Worm (Caenorhabditis elegans) whole organism, L2 larva: ENCODE measurements around the gene Y7A5A.7.

ENCODE experiments used
- C34F6.9 ChIP-seq: fragments of 150-350 bp; optimal IDR thresholded peaks from 2 replicates; lab custom pipeline; 2014; ENCODE audit warnings: missing biosample characterization, missing genetic modification characterization
- F13H6.1 ChIP-seq: sonication (generic microtip); optimal IDR thresholded peaks from 2 replicates; lab custom pipeline; 2016; ENCODE audit warnings: missing genetic modification characterization, missing compliant biosample characterization
- R02D3.7 ChIP-seq: fragments of 150-350 bp; optimal IDR thresholded peaks from 2 replicates; lab custom pipeline; 2014; ENCODE audit warnings: missing biosample characterization, missing genetic modification characterization
- ZK546.5 ChIP-seq: sonication (generic microtip); optimal IDR thresholded peaks from 2 replicates; lab custom pipeline; 2017; ENCODE audit warnings: missing biosample characterization, missing genetic modification characterization
- alr-1 ChIP-seq: fragments of 150-350 bp; optimal IDR thresholded peaks from 2 replicates; lab custom pipeline; 2014; ENCODE audit warnings: missing biosample characterization, missing genetic modification characterization
- aly-2 ChIP-seq: fragments of 150-350 bp; optimal IDR thresholded peaks from 2 replicates; lab custom pipeline; 2014; ENCODE audit warnings: missing biosample characterization, missing genetic modification characterization
- ama-1 ChIP-seq: fragments of 150-350 bp; optimal IDR thresholded peaks from 2 replicates; lab custom pipeline; 2018; ENCODE audit warnings: inconsistent platforms
- blmp-1 ChIP-seq: sonication (generic microtip); optimal IDR thresholded peaks from 2 replicates; lab custom pipeline; 2017; ENCODE audit warnings: missing genetic modification characterization, mild to moderate bottlenecking, missing compliant biosample characterization, antibody characterized with exemption, moderate library complexity; ENCODE audit not compliant: insufficient read depth
- ceh-82 ChIP-seq: fragments of 150-350 bp; optimal IDR thresholded peaks from 2 replicates; lab custom pipeline; 2014; ENCODE audit warnings: missing biosample characterization, missing genetic modification characterization
- crh-2 ChIP-seq: sonication (generic microtip); optimal IDR thresholded peaks from 2 replicates; lab custom pipeline; 2017; ENCODE audit warnings: missing biosample characterization, missing genetic modification characterization
- dmd-4 ChIP-seq: sonication (generic microtip); optimal IDR thresholded peaks from 2 replicates; lab custom pipeline; 2017; ENCODE audit warnings: missing biosample characterization, missing genetic modification characterization
- elt-1 ChIP-seq: fragments of 150-350 bp; optimal IDR thresholded peaks from 2 replicates; lab custom pipeline; 2014; ENCODE audit warnings: missing biosample characterization, missing genetic modification characterization
- fos-1 ChIP-seq: fragments of 150-350 bp; optimal IDR thresholded peaks from 2 replicates; lab custom pipeline; 2014; ENCODE audit warnings: missing biosample characterization, missing genetic modification characterization
- gmeb-1 ChIP-seq: fragments of 150-350 bp; optimal IDR thresholded peaks from 2 replicates; lab custom pipeline; 2014; ENCODE audit warnings: missing biosample characterization, missing genetic modification characterization
- lin-11 ChIP-seq: fragments of 150-350 bp; sonication (generic microtip); optimal IDR thresholded peaks from 2 replicates; lab custom pipeline; 2014; ENCODE audit warnings: missing biosample characterization, missing genetic modification characterization, inconsistent platforms, mixed read lengths
- lin-13 ChIP-seq: fragments of 150-350 bp; optimal IDR thresholded peaks from 2 replicates; lab custom pipeline; 2014; ENCODE audit warnings: missing biosample characterization, missing genetic modification reagents, missing genetic modification characterization
- lin-39 ChIP-seq: fragments of 150-350 bp; optimal IDR thresholded peaks from 2 replicates; lab custom pipeline; 2014; ENCODE audit warnings: missing biosample characterization, missing genetic modification reagents, missing genetic modification characterization
- lsy-2 ChIP-seq, 2 experiments: fragments of 150-350 bp in 1 of 2; sonication (generic microtip) in 1 of 2; optimal IDR thresholded peaks; 2 replicates each; lab custom pipeline; 2014 to 2017; ENCODE audit warnings: missing biosample characterization in 2 of 2, missing genetic modification characterization in 2 of 2
- mab-5 ChIP-seq: fragments of 150-350 bp; optimal IDR thresholded peaks from 2 replicates; lab custom pipeline; 2014; ENCODE audit warnings: missing biosample characterization, missing genetic modification characterization
- mbf-1 ChIP-seq: sonication (generic microtip); optimal IDR thresholded peaks from 2 replicates; lab custom pipeline; 2017; ENCODE audit warnings: missing biosample characterization, missing genetic modification characterization
- mdl-1 ChIP-seq, 2 experiments: fragments of 150-350 bp in 1 of 2; sonication (generic microtip) in 1 of 2; optimal IDR thresholded peaks; 2 replicates each; lab custom pipeline; 2017; ENCODE audit warnings: missing biosample characterization in 2 of 2, missing genetic modification characterization in 2 of 2
- nhr-11 ChIP-seq: fragments of 150-350 bp; optimal IDR thresholded peaks from 2 replicates; lab custom pipeline; 2014; ENCODE audit warnings: missing biosample characterization, missing genetic modification characterization
- nhr-12 ChIP-seq: fragments of 150-350 bp; optimal IDR thresholded peaks from 2 replicates; lab custom pipeline; 2014; ENCODE audit warnings: missing biosample characterization, missing genetic modification characterization
- nhr-129 ChIP-seq: fragments of 150-350 bp; optimal IDR thresholded peaks from 2 replicates; lab custom pipeline; 2014; ENCODE audit warnings: missing biosample characterization, missing genetic modification characterization
- nhr-21 ChIP-seq: fragments of 150-350 bp; optimal IDR thresholded peaks from 2 replicates; lab custom pipeline; 2014; ENCODE audit warnings: missing biosample characterization, missing genetic modification characterization
- nhr-23 ChIP-seq: fragments of 150-350 bp; optimal IDR thresholded peaks from 2 replicates; lab custom pipeline; 2014; ENCODE audit warnings: missing biosample characterization, missing genetic modification reagents, missing genetic modification characterization
- nhr-237 ChIP-seq: fragments of 150-350 bp; optimal IDR thresholded peaks from 2 replicates; lab custom pipeline; 2014; ENCODE audit warnings: missing biosample characterization, missing genetic modification characterization
- nhr-25 ChIP-seq: fragments of 150-350 bp; sonication (generic microtip); optimal IDR thresholded peaks from 3 replicates; lab custom pipeline; 2014; ENCODE audit warnings: missing biosample characterization, missing genetic modification characterization
- nhr-6 ChIP-seq: fragments of 150-350 bp; optimal IDR thresholded peaks from 2 replicates; lab custom pipeline; 2014; ENCODE audit warnings: missing biosample characterization, missing genetic modification characterization
- sem-4 ChIP-seq: fragments of 150-350 bp; optimal IDR thresholded peaks from 2 replicates; lab custom pipeline; 2014; ENCODE audit warnings: missing biosample characterization, missing genetic modification reagents, missing genetic modification characterization
- skn-1 ChIP-seq: sonication (generic microtip); optimal IDR thresholded peaks from 2 replicates; lab custom pipeline; 2017; ENCODE audit warnings: missing biosample characterization, missing genetic modification characterization
- sma-3 ChIP-seq: sonication (generic microtip); optimal IDR thresholded peaks from 2 replicates; lab custom pipeline; 2016; ENCODE audit warnings: missing genetic modification reagents, missing genetic modification characterization, missing compliant biosample characterization
- sma-9 ChIP-seq, 2 experiments: fragments of 150-350 bp in 1 of 2; sonication (generic microtip) in 1 of 2; optimal IDR thresholded peaks; 2 replicates each; lab custom pipeline; 2014 to 2016; ENCODE audit warnings: missing genetic modification characterization in 2 of 2, mild to moderate bottlenecking in 1 of 2, missing biosample characterization in 1 of 2, missing compliant biosample characterization in 1 of 2, missing genetic modification reagents in 1 of 2, moderate library complexity in 1 of 2
- snpc-4 ChIP-seq: fragments of 150-350 bp; optimal IDR thresholded peaks from 2 replicates; lab custom pipeline; 2014; ENCODE audit warnings: missing biosample characterization, missing genetic modification characterization
- unc-39 ChIP-seq: fragments of 150-350 bp; optimal IDR thresholded peaks from 2 replicates; lab custom pipeline; 2014; ENCODE audit warnings: missing biosample characterization, missing genetic modification characterization
- unc-62 ChIP-seq: fragments of 150-350 bp; optimal IDR thresholded peaks from 2 replicates; lab custom pipeline; 2014; ENCODE audit warnings: missing biosample characterization, missing genetic modification reagents, missing genetic modification characterization
- zag-1 ChIP-seq: fragments of 150-350 bp; optimal IDR thresholded peaks from 2 replicates; lab custom pipeline; 2014; ENCODE audit warnings: missing biosample characterization, missing genetic modification characterization
- ztf-1 ChIP-seq: fragments of 200-800 bp; sonication (Bioruptor generic); conservative IDR thresholded peaks from 2 replicates; pipeline ENCODE4 v1.3.6; 2022; ENCODE audit warnings: missing genetic modification characterization, missing compliant biosample characterization
- ztf-11 ChIP-seq: sonication (generic microtip); optimal IDR thresholded peaks from 2 replicates; lab custom pipeline; 2017; ENCODE audit warnings: missing biosample characterization, missing genetic modification characterization
- ztf-4 ChIP-seq: fragments of 150-350 bp; optimal IDR thresholded peaks from 2 replicates; lab custom pipeline; 2014; ENCODE audit warnings: missing biosample characterization, missing genetic modification characterization

Gene Y7A5A.7

DNA sequence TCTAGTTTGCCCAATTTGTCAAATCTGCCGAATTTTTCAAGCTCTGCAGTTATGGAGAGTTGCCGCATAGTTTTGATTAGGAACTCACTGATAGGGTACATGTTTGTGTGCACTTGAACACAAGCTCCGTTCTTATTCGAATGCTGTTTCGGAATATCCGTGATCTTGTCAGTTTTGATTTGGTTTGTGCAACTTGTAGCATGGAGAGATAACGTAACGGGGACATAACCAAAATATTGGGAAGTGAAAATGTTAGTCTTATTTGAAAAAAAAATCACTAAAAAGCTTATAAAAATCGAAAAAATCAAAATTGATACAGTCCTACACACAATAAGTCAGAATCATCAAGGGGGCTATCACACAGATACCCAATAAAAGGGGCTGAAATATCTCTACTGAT lies 21.9 kb downstream of the Y7A5A.7 start, which contains the start of gene Y7A5A.24:
TSS of gene Y7A5A.24 (minus strand) at position 101 of the 400 bp plus-strand sequence.
- no peak for TF ChIP-seq mab-5
- TF ChIP-seq nhr-129 (tag; lab: Kevin White, UChicago): no peak
- no peak for TF ChIP-seq nhr-12 (tag; lab: Kevin White, UChicago)
- no peak for TF ChIP-seq lin-13 (GFP tag; lab: Kevin White, UChicago)
- no peak for TF ChIP-seq R02D3.7 (tag; lab: Kevin White, UChicago)

DNA sequence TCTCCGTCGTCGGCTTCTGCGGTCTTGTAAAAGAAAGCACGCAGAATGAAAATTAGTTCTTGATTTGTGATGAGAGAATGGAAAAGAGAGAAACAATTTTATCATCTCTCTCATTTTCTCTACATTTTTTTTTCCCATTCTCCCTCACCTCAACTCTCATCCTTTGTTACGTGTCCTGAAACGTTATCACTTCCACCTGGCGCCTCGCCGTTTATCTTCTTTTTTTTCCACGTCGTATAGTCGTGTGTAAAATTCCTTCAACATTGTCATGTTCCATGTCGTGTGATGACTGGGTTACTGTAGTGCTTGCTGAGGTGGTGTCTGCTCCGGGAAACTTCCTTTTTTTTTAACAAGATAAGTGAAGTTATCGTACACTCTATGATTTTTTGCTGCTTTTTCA lies 24.5 kb downstream of the Y7A5A.7 start:
- no peak for TF ChIP-seq lin-39 (tag; lab: Kevin White, UChicago)
- TF ChIP-seq R02D3.7 (tag; lab: Kevin White, UChicago): no peak
- no peak for TF ChIP-seq sma-3 (GFP tag; lab: Kevin White, UChicago)
- TF ChIP-seq dmd-4: no peak
- peak; percentile 15 for TF ChIP-seq C34F6.9 (tag; lab: Kevin White, UChicago)
- peak; percentile 25 for TF ChIP-seq gmeb-1 (tag; lab: Kevin White, UChicago)
- no peak for TF ChIP-seq ztf-4
- TF ChIP-seq sma-9 (GFP tag; optimal IDR thresholded peaks at IDR 0.05; lab: Kevin White, UChicago): peak; percentile 28
- TF ChIP-seq sma-9 (tag; optimal IDR thresholded peaks at IDR 0.05; lab: Kevin White, UChicago): no peak
- peak; percentile 27 for TF ChIP-seq nhr-6 (tag; lab: Kevin White, UChicago)
- TF ChIP-seq fos-1 (tag; lab: Kevin White, UChicago): peak; percentile 74
- no peak for TF ChIP-seq nhr-25
- no peak for TF ChIP-seq nhr-11 (tag; lab: Kevin White, UChicago)
- no peak for TF ChIP-seq blmp-1
- peak; percentile 95 for TF ChIP-seq crh-2 (tag; lab: Kevin White, UChicago)
- no peak for TF ChIP-seq zag-1
- TF ChIP-seq skn-1 (tag; lab: Kevin White, UChicago): no peak
- no peak for TF ChIP-seq mbf-1 (tag; lab: Kevin White, UChicago)
- peak; percentile 23 for TF ChIP-seq lin-13 (GFP tag; lab: Kevin White, UChicago)
- TF ChIP-seq lin-11 (tag; lab: Kevin White, UChicago): no peak
- peak; percentile 11 for TF ChIP-seq nhr-21 (tag; lab: Kevin White, UChicago)
- TF ChIP-seq sem-4: no peak
- peak; percentile 20 for TF ChIP-seq snpc-4 (tag; lab: Kevin White, UChicago)
- no peak for TF ChIP-seq ama-1 (lab: Kevin White, UChicago)
- TF ChIP-seq lsy-2 (tag; optimal IDR thresholded peaks at IDR 0.05; lab: Kevin White, UChicago): peak in 1 of 2 experiments; percentile 86
- TF ChIP-seq ceh-82 (tag; lab: Kevin White, UChicago): no peak
- no peak for TF ChIP-seq unc-39 (tag; lab: Kevin White, UChicago)
- TF ChIP-seq F13H6.1 (tag; lab: Kevin White, UChicago): peak; percentile 40
- TF ChIP-seq elt-1 (tag; lab: Kevin White, UChicago): no peak
- TF ChIP-seq nhr-23 (tag; lab: Kevin White, UChicago): no peak
- TF ChIP-seq mab-5: no peak
- peak; percentile 75 for TF ChIP-seq nhr-129 (tag; lab: Kevin White, UChicago)
- TF ChIP-seq ztf-11: no peak
- TF ChIP-seq aly-2 (tag; lab: Kevin White, UChicago): no peak

DNA sequence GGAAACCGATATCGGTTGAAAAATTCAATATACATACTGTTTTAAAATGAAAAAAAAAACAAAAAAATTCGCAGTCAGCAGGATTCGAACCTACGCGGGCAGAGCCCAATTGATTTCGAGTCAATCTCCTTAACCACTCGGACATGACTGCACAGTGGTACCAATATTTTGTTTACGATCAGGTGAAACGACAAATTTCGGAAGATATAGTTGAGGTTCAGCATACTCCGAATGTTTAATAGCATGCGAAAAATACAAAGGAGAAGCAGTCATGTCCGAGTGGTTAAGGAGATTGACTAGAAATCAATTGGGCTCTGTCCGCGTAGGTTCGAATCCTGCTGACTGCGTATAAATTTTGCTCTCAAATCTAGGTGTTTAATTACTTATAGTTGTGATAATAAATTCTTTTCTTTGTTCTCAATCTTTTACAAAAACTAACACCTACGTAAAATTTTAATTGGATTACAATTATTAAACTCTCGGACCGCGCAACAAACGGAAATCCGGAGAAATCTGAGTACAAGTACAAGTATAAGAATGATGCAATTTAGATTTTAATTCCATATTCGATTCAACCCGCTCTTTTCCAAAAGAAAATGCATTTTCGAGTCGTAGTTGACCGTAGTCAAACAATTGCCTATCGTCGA lies 30.6 kb downstream of the Y7A5A.7 start, which contains the start of gene Y7A5A.13:
TSS of gene Y7A5A.13 (plus strand) at position 597 of the 647 bp plus-strand sequence.
- peak; percentile 12 for TF ChIP-seq fos-1 (tag; lab: Kevin White, UChicago)
- no peak for TF ChIP-seq F13H6.1 (tag; lab: Kevin White, UChicago)
- TF ChIP-seq alr-1 (tag; lab: Kevin White, UChicago): no peak

DNA sequence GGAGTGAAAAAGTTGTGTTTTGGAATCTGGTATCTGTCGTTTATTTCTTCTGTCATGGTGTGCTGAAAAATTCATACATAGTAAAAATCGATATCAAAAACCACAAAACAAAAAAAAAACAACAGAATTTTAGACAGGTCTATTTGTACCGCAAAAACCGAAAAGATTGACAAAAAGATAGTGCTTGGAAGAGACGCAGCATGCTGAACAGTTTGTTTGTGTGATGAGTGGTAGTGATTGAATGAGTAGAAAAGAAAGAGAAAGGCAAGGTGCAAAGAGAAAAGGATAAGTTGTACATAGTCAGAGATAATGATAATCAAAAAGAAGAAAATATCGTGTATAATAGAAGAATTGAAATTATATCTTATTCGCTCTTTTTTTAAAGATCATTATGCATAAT lies 31.3 kb downstream of the Y7A5A.7 start, which contains the start of gene Y7A5A.2:
TSS of gene Y7A5A.2 (minus strand) at position 62 of the 400 bp plus-strand sequence.
- TF ChIP-seq nhr-237 (tag; lab: Kevin White, UChicago) (no peak), skn-1 (tag; lab: Kevin White, UChicago) (no peak), fos-1 (tag; lab: Kevin White, UChicago) (peak; percentile 35), snpc-4 (tag; lab: Kevin White, UChicago) (no peak), ceh-82 (tag; lab: Kevin White, UChicago) (no peak), sma-9 (GFP tag; optimal IDR thresholded peaks at IDR 0.05; lab: Kevin White, UChicago) (peak; percentile 12), sma-9 (tag; optimal IDR thresholded peaks at IDR 0.05; lab: Kevin White, UChicago) (no peak), unc-62 (GFP tag; lab: Kevin White, UChicago) (no peak), ztf-11 (no peak), nhr-129 (tag; lab: Kevin White, UChicago) (peak; percentile 11), blmp-1 (peak; percentile 54), F13H6.1 (tag; lab: Kevin White, UChicago) (no peak), ZK546.5 (no peak), nhr-6 (tag; lab: Kevin White, UChicago) (no peak), mdl-1 (tag; optimal IDR thresholded peaks at IDR 0.05; lab: Kevin White, UChicago) (no peak), ztf-1 (GFP tag; lab: Robert Waterston, UW) (no peak), unc-39 (tag; lab: Kevin White, UChicago) (no peak), ama-1 (lab: Kevin White, UChicago) (no peak), lin-13 (GFP tag; lab: Kevin White, UChicago) (no peak)
